Worm (Caenorhabditis elegans) whole organism, midembryonic: ENCODE results near the gene pod-2.

Experiments
- cog-1 ChIP-seq: sonication (generic microtip); optimal IDR thresholded peaks from 2 replicates; lab custom pipeline; 2016; ENCODE audit warnings: missing genetic modification characterization, missing compliant biosample characterization
- klf-2 ChIP-seq: fragments of 200-800 bp; sonication (Bioruptor generic); conservative IDR thresholded peaks from 2 replicates; pipeline ENCODE4 v1.3.6; 2022; ENCODE audit warnings: missing genetic modification reagents, missing genetic modification characterization, missing compliant biosample characterization
- tab-1 ChIP-seq: fragments of 200-800 bp; sonication (Bioruptor generic); IDR thresholded peaks from 2 replicates; pipeline ENCODE4 v1.3.6; 2022; ENCODE audit warnings: missing genetic modification characterization, missing compliant biosample characterization

DNA sequence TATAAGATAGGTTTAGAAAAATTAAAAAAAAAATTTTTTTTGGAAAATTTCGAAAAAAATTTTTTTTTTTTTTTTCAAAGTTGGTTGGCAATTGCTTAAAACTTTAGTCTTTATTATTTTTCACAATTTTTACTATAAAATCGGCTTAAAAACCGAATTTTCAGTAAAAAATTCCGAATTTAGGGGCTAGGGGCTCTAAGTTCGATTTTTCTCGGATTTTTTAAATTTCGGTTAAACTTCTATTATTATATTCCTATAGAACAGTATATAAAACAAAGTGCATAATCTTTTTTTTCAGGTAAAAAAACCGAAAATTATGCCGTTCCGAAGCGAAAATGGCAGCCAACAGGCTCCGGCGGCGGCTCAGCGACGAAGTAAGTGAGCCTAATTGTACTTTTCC, at the start of gene pod-2:
- TF ChIP-seq cog-1 (tag; lab: Kevin White, UChicago) (no peak), tab-1 (no peak), klf-2 (GFP tag; lab: Robert Waterston, UW) (no peak)
